Fruit fly (Drosophila melanogaster) whole organism, prepupa: ENCODE results near the gene CG5910.

Source experiments
- Blimp-1 ChIP-seq: fragments of 200-800 bp; sonication (Bioruptor generic); optimal IDR thresholded peaks from 3 replicates; lab custom pipeline; 2017; ENCODE audit warnings: missing biosample characterization, missing genetic modification characterization, mild to moderate bottlenecking, moderate library complexity, missing genetic modification reagents
- CG10631 ChIP-seq: fragments of 200-800 bp; sonication (Bioruptor generic); optimal IDR thresholded peaks from 2 replicates; lab custom pipeline; 2016; ENCODE audit warnings: missing biosample characterization, missing genetic modification characterization
- CG10669 ChIP-seq: fragments of 200-800 bp; sonication (Bioruptor generic); optimal IDR thresholded peaks from 3 replicates; lab custom pipeline; 2018; ENCODE audit warnings: missing biosample characterization, mild to moderate bottlenecking, missing genetic modification characterization, moderate library complexity
- CG11762 ChIP-seq: fragments of 200-800 bp; sonication (Bioruptor generic); optimal IDR thresholded peaks from 3 replicates; lab custom pipeline; 2016; ENCODE audit warnings: missing biosample characterization, missing genetic modification characterization; ENCODE audit not compliant: insufficient read depth
- CG11902 ChIP-seq: fragments of 200-800 bp; sonication (Bioruptor generic); optimal IDR thresholded peaks from 3 replicates; lab custom pipeline; 2016; ENCODE audit warnings: missing biosample characterization, missing genetic modification characterization
- CG15336 ChIP-seq: fragments of 200-800 bp; sonication (Bioruptor generic); IDR thresholded peaks from 2 replicates; pipeline ENCODE4 v1.3.6; 2022; ENCODE audit warnings: missing biosample characterization, missing genetic modification characterization
- CG1621 ChIP-seq: fragments of 200-800 bp; sonication (Bioruptor generic); optimal IDR thresholded peaks from 3 replicates; lab custom pipeline; 2018; ENCODE audit warnings: missing biosample characterization, mild to moderate bottlenecking, missing genetic modification characterization
- CG3032 ChIP-seq: fragments of 200-800 bp; optimal IDR thresholded peaks from 2 replicates; lab custom pipeline; 2019; ENCODE audit warnings: missing biosample characterization, mild to moderate bottlenecking, missing genetic modification characterization, moderate library complexity
- CG31627 ChIP-seq: fragments of 200-800 bp; sonication (Bioruptor generic); optimal IDR thresholded peaks from 3 replicates; lab custom pipeline; 2016; ENCODE audit warnings: missing biosample characterization, missing genetic modification characterization
- CG32006 ChIP-seq: fragments of 200-800 bp; sonication (Bioruptor generic); optimal IDR thresholded peaks from 3 replicates; lab custom pipeline; 2017; ENCODE audit warnings: missing biosample characterization, mild to moderate bottlenecking, missing genetic modification characterization
- CG34406 ChIP-seq: fragments of 200-800 bp; sonication (Bioruptor generic); optimal IDR thresholded peaks from 3 replicates; lab custom pipeline; 2016; ENCODE audit warnings: missing biosample characterization, missing genetic modification characterization
- CG3919 ChIP-seq: fragments of 200-800 bp; sonication (Bioruptor generic); optimal IDR thresholded peaks from 3 replicates; lab custom pipeline; 2016; ENCODE audit warnings: missing biosample characterization, missing genetic modification characterization
- CG4318 ChIP-seq: fragments of 200-800 bp; sonication (Bioruptor generic); optimal IDR thresholded peaks from 3 replicates; lab custom pipeline; 2017; ENCODE audit warnings: missing biosample characterization, mild to moderate bottlenecking, missing genetic modification characterization
- CG6163 ChIP-seq: fragments of 200-800 bp; sonication (Bioruptor generic); IDR thresholded peaks from 3 replicates; pipeline ENCODE4 v1.3.6; 2022; ENCODE audit warnings: missing biosample characterization, missing genetic modification characterization
- CG6792 ChIP-seq: fragments of 200-800 bp; sonication (Bioruptor generic); optimal IDR thresholded peaks from 3 replicates; lab custom pipeline; 2016; ENCODE audit warnings: missing biosample characterization, missing genetic modification characterization
- CG6808 ChIP-seq: fragments of 200-800 bp; sonication (Bioruptor generic); optimal IDR thresholded peaks from 3 replicates; lab custom pipeline; 2017; ENCODE audit warnings: missing biosample characterization, missing genetic modification characterization, mild to moderate bottlenecking, moderate library complexity, missing genetic modification reagents
- CG6854 ChIP-seq: fragments of 200-800 bp; sonication (Bioruptor generic); optimal IDR thresholded peaks from 2 replicates; lab custom pipeline; 2017; ENCODE audit warnings: missing biosample characterization, mild to moderate bottlenecking, missing genetic modification characterization
- CG8119 ChIP-seq: fragments of 200-800 bp; sonication (Bioruptor generic); IDR thresholded peaks from 3 replicates; pipeline ENCODE4 v1.3.6; 2022; ENCODE audit warnings: missing biosample characterization, missing genetic modification characterization
- CG8319 ChIP-seq: fragments of 200-800 bp; sonication (Bioruptor generic); optimal IDR thresholded peaks from 3 replicates; lab custom pipeline; 2016; ENCODE audit warnings: missing biosample characterization, missing genetic modification characterization
- CG8632 ChIP-seq: fragments of 200-800 bp; sonication (Bioruptor generic); optimal IDR thresholded peaks from 3 replicates; lab custom pipeline; 2016; ENCODE audit warnings: missing biosample characterization, missing genetic modification characterization
- Eip93F ChIP-seq: fragments of 200-800 bp; sonication (Bioruptor generic); optimal IDR thresholded peaks from 2 replicates; lab custom pipeline; 2016; ENCODE audit warnings: missing biosample characterization, mild to moderate bottlenecking, missing genetic modification characterization
- Ets21C ChIP-seq: fragments of 200-800 bp; sonication (Bioruptor generic); optimal IDR thresholded peaks from 3 replicates; lab custom pipeline; 2016; ENCODE audit warnings: missing biosample characterization, missing genetic modification characterization
- Hr38 ChIP-seq: sonication (Bioruptor generic); optimal IDR thresholded peaks from 2 replicates; lab custom pipeline; 2016; ENCODE audit warnings: missing biosample characterization, missing genetic modification characterization
- Hr39 ChIP-seq: fragments of 200-800 bp; sonication (Bioruptor generic); optimal IDR thresholded peaks from 2 replicates; lab custom pipeline; 2016; ENCODE audit warnings: missing biosample characterization, missing genetic modification characterization
- Hr4 ChIP-seq: fragments of 200-800 bp; sonication (Bioruptor generic); optimal IDR thresholded peaks from 3 replicates; lab custom pipeline; 2016; ENCODE audit warnings: missing biosample characterization, missing genetic modification characterization
- Lpt ChIP-seq: fragments of 200-800 bp; sonication (Bioruptor generic); optimal IDR thresholded peaks from 3 replicates; lab custom pipeline; 2016; ENCODE audit warnings: missing biosample characterization, missing genetic modification characterization
- Met ChIP-seq: fragments of 200-800 bp; sonication (Bioruptor generic); optimal IDR thresholded peaks from 3 replicates; lab custom pipeline; 2016; ENCODE audit warnings: missing biosample characterization, missing genetic modification characterization
- OdsH ChIP-seq: fragments of 200-800 bp; sonication (Bioruptor generic); optimal IDR thresholded peaks from 3 replicates; lab custom pipeline; 2016; ENCODE audit warnings: missing biosample characterization, missing genetic modification characterization
- Smox ChIP-seq: fragments of 200-800 bp; sonication (Bioruptor generic); optimal IDR thresholded peaks from 3 replicates; lab custom pipeline; 2016; ENCODE audit warnings: missing biosample characterization, missing genetic modification characterization
- Sox102F ChIP-seq: fragments of 200-800 bp; sonication (Bioruptor generic); optimal IDR thresholded peaks from 2 replicates; lab custom pipeline; 2016; ENCODE audit warnings: missing biosample characterization, mild to moderate bottlenecking, missing genetic modification characterization
- Sox14 ChIP-seq: fragments of 200-800 bp; sonication (Bioruptor generic); optimal IDR thresholded peaks from 3 replicates; lab custom pipeline; 2016; ENCODE audit warnings: missing biosample characterization, missing genetic modification characterization
- Sox15 ChIP-seq: fragments of 200-800 bp; sonication (Bioruptor generic); optimal IDR thresholded peaks from 3 replicates; lab custom pipeline; 2016; ENCODE audit warnings: missing biosample characterization, missing genetic modification characterization
- achi ChIP-seq: fragments of 200-800 bp; sonication (Bioruptor generic); optimal IDR thresholded peaks from 3 replicates; lab custom pipeline; 2016; ENCODE audit warnings: missing biosample characterization, missing genetic modification characterization
- acj6 ChIP-seq: fragments of 200-800 bp; sonication (Bioruptor generic); optimal IDR thresholded peaks from 3 replicates; lab custom pipeline; 2016; ENCODE audit warnings: missing biosample characterization, missing genetic modification characterization
- dac ChIP-seq: fragments of 200-800 bp; sonication (Bioruptor generic); optimal IDR thresholded peaks from 2 replicates; lab custom pipeline; 2017; ENCODE audit warnings: missing biosample characterization, mild to moderate bottlenecking, missing genetic modification characterization
- dsx ChIP-seq: fragments of 200-800 bp; optimal IDR thresholded peaks from 3 replicates; lab custom pipeline; 2019; ENCODE audit warnings: missing biosample characterization, mild to moderate bottlenecking, missing genetic modification characterization, moderate library complexity; ENCODE audit not compliant: poor library complexity, severe bottlenecking
- eg ChIP-seq: fragments of 200-800 bp; sonication (Bioruptor generic); IDR thresholded peaks from 3 replicates; pipeline ENCODE4 v1.3.6; 2022; ENCODE audit warnings: missing biosample characterization, missing genetic modification characterization
- esn ChIP-seq: fragments of 200-800 bp; sonication (Bioruptor generic); optimal IDR thresholded peaks from 2 replicates; lab custom pipeline; 2016; ENCODE audit warnings: missing biosample characterization, mild to moderate bottlenecking, missing genetic modification characterization, moderate library complexity
- fd59A ChIP-seq: fragments of 200-800 bp; sonication (Bioruptor generic); optimal IDR thresholded peaks from 2 replicates; lab custom pipeline; 2017; ENCODE audit warnings: missing biosample characterization, mild to moderate bottlenecking, missing genetic modification characterization, missing genetic modification reagents
- fd85E ChIP-seq: fragments of 200-800 bp; sonication (Bioruptor generic); optimal IDR thresholded peaks from 3 replicates; lab custom pipeline; 2016; ENCODE audit warnings: missing biosample characterization, missing genetic modification characterization
- fkh ChIP-seq: fragments of 200-800 bp; sonication (Bioruptor generic); optimal IDR thresholded peaks from 3 replicates; lab custom pipeline; 2017; ENCODE audit warnings: missing biosample characterization, mild to moderate bottlenecking, missing genetic modification characterization, moderate library complexity
- lz ChIP-seq: fragments of 200-800 bp; sonication (Bioruptor generic); optimal IDR thresholded peaks from 3 replicates; lab custom pipeline; 2016; ENCODE audit warnings: missing biosample characterization, missing genetic modification characterization
- net ChIP-seq: fragments of 200-800 bp; sonication (Bioruptor generic); optimal IDR thresholded peaks from 3 replicates; lab custom pipeline; 2016; ENCODE audit warnings: missing biosample characterization, missing genetic modification characterization
- pdm3 ChIP-seq: fragments of 200-800 bp; sonication (Bioruptor generic); optimal IDR thresholded peaks from 3 replicates; lab custom pipeline; 2016; ENCODE audit warnings: missing biosample characterization, missing genetic modification characterization
- salr ChIP-seq, 2 experiments: fragments of 200-800 bp; sonication (Bioruptor generic); optimal IDR thresholded peaks; 3 replicates each; lab custom pipeline; 2016 to 2018; ENCODE audit warnings: missing biosample characterization in 2 of 2, missing genetic modification characterization in 2 of 2, mild to moderate bottlenecking in 1 of 2
- spab ChIP-seq: fragments of 200-800 bp; sonication (Bioruptor generic); optimal IDR thresholded peaks from 2 replicates; lab custom pipeline; 2017; ENCODE audit warnings: missing biosample characterization, mild to moderate bottlenecking, missing genetic modification characterization, missing genetic modification reagents
- ss ChIP-seq, 2 experiments: fragments of 200-800 bp; sonication (Bioruptor generic); optimal IDR thresholded peaks; 2 replicates in 1 of 2; 3 replicates in 1 of 2; lab custom pipeline; 2017 to 2018; ENCODE audit warnings: mild to moderate bottlenecking in 2 of 2, missing biosample characterization in 2 of 2, missing genetic modification characterization in 2 of 2, moderate library complexity in 1 of 2
- svp ChIP-seq: fragments of 200-800 bp; sonication (Bioruptor generic); peaks from one replicate; lab custom pipeline; 2016; ENCODE audit warnings: missing biosample characterization, missing genetic modification characterization
- topi ChIP-seq: fragments of 200-800 bp; sonication (Bioruptor generic); optimal IDR thresholded peaks from 3 replicates; lab custom pipeline; 2016; ENCODE audit warnings: missing biosample characterization, missing genetic modification characterization
- vri ChIP-seq: fragments of 200-800 bp; sonication (Bioruptor generic); optimal IDR thresholded peaks from 3 replicates; lab custom pipeline; 2016; ENCODE audit warnings: missing biosample characterization, mild to moderate bottlenecking, missing genetic modification characterization

The CG5910 gene

dm6 chr3L:20401026-20401912, 41.0 kb upstream of the CG5910 start, which contains the start of gene trbl:
trbl (minus strand) TSS chr3L:20401609.
- no peak for TF ChIP-seq CG31627
- no peak for TF ChIP-seq Hr4 (GFP tag; lab: Kevin White, UChicago)
- TF ChIP-seq vri (GFP tag; lab: Kevin White, UChicago): no peak
- TF ChIP-seq CG11762 (GFP tag; lab: Kevin White, UChicago): no peak
- TF ChIP-seq eg (GFP tag; lab: Robert Waterston, UW): peak; percentile 60; the same call in 2 of the 3 replicates
- no peak for TF ChIP-seq Ets21C (GFP tag; lab: Kevin White, UChicago)
- TF ChIP-seq CG10669 (GFP tag; lab: Kevin White, UChicago): no peak
- no peak for TF ChIP-seq salr (GFP tag; optimal IDR thresholded peaks at IDR 0.05; lab: Kevin White, UChicago)
- TF ChIP-seq Smox: no peak
- no peak for TF ChIP-seq pdm3
- no peak for TF ChIP-seq CG3032
- TF ChIP-seq acj6 (GFP tag; lab: Kevin White, UChicago): no peak
- no peak for TF ChIP-seq CG6792 (GFP tag; lab: Kevin White, UChicago)
- peak; percentile 12 to 21 for TF ChIP-seq ss (GFP tag; optimal IDR thresholded peaks at IDR 0.05; lab: Kevin White, UChicago)
- peak; percentile 68 for TF ChIP-seq CG6163 (GFP tag; lab: Robert Waterston, UW)
- peak; percentile 40; the same call in 2 of the 3 replicates for TF ChIP-seq CG8119
- TF ChIP-seq CG6808 (GFP tag; lab: Kevin White, UChicago): peak; percentile 18
- no peak for TF ChIP-seq fd59A (GFP tag; lab: Kevin White, UChicago)
- peak; percentile 15 for TF ChIP-seq achi (GFP tag; lab: Kevin White, UChicago)
- TF ChIP-seq OdsH: no peak
- TF ChIP-seq Sox15 (GFP tag; lab: Kevin White, UChicago): no peak
- peak; percentile 62 for TF ChIP-seq dsx (GFP tag; lab: Kevin White, UChicago)
- TF ChIP-seq fkh (GFP tag; lab: Kevin White, UChicago): peak; percentile 27
- TF ChIP-seq Eip93F: no peak
- TF ChIP-seq Hr38 (GFP tag; lab: Kevin White, UChicago): no peak
- TF ChIP-seq CG32006: no peak
- TF ChIP-seq Blimp-1 (GFP tag; lab: Kevin White, UChicago): no peak
- peak; percentile 58 for TF ChIP-seq net (GFP tag; lab: Kevin White, UChicago)
- peak; percentile 53 for TF ChIP-seq CG1621 (tag; lab: Kevin White, UChicago)
- no peak for TF ChIP-seq esn (GFP tag; lab: Kevin White, UChicago)
- no peak for TF ChIP-seq CG10631 (GFP tag; lab: Kevin White, UChicago)
- TF ChIP-seq CG34406: no peak
- TF ChIP-seq Hr39: no peak
- TF ChIP-seq spab (GFP tag; lab: Kevin White, UChicago): no peak
- TF ChIP-seq topi (GFP tag; lab: Kevin White, UChicago): no peak
- no peak for TF ChIP-seq CG8319
- TF ChIP-seq fd85E (GFP tag; lab: Kevin White, UChicago): peak; percentile 30
- no peak for TF ChIP-seq CG11902 (GFP tag; lab: Kevin White, UChicago)
- peak; percentile 30 for TF ChIP-seq CG3919 (GFP tag; lab: Kevin White, UChicago)
- TF ChIP-seq CG6854 (GFP tag; lab: Kevin White, UChicago): peak; percentile 66
- no peak for TF ChIP-seq CG8632 (GFP tag; lab: Kevin White, UChicago)
- no peak for TF ChIP-seq CG4318 (GFP tag; lab: Kevin White, UChicago)
- no peak for TF ChIP-seq Lpt (GFP tag; lab: Kevin White, UChicago)
- peak; percentile 29 for TF ChIP-seq Sox14
- peak; percentile 73 for TF ChIP-seq svp (GFP tag; lab: Kevin White, UChicago)
- TF ChIP-seq dac (GFP tag; lab: Kevin White, UChicago): no peak
- peak; percentile 35; the same call in 1 of the 2 replicates for TF ChIP-seq CG15336 (GFP tag; lab: Robert Waterston, UW)
- TF ChIP-seq Met (GFP tag; lab: Kevin White, UChicago): no peak
- TF ChIP-seq lz (GFP tag; lab: Kevin White, UChicago): no peak
- no peak for TF ChIP-seq Sox102F
